Worm (Caenorhabditis elegans) whole organism, L4 larva: ENCODE measurements around the gene ddx-19.

Experiments
- T20F7.1 ChIP-seq: fragments of 200-800 bp; sonication (Bioruptor generic); optimal IDR thresholded peaks from 2 replicates; lab custom pipeline; 2018; ENCODE audit warnings: mild to moderate bottlenecking, missing genetic modification characterization, missing compliant biosample characterization
- Y5F2A.4 ChIP-seq: fragments of 200-800 bp; sonication (Bioruptor generic); optimal IDR thresholded peaks from 2 replicates; lab custom pipeline; 2018; ENCODE audit warnings: mild to moderate bottlenecking, missing genetic modification characterization, missing compliant biosample characterization
- Y75B8A.6 ChIP-seq: fragments of 200-800 bp; sonication (Bioruptor generic); IDR thresholded peaks from 2 replicates; pipeline ENCODE4 v1.3.6; 2022; ENCODE audit warnings: missing genetic modification reagents, missing genetic modification characterization, missing compliant biosample characterization
- aha-1 ChIP-seq: fragments of 150-350 bp; peaks from one replicate; lab custom pipeline; 2014; ENCODE audit warnings: missing biosample characterization, missing genetic modification characterization
- ceh-28 ChIP-seq: fragments of 150-350 bp; optimal IDR thresholded peaks from 2 replicates; lab custom pipeline; 2014; ENCODE audit warnings: missing biosample characterization, missing genetic modification reagents, missing genetic modification characterization
- ceh-32 ChIP-seq: sonication (generic microtip); optimal IDR thresholded peaks from 2 replicates; lab custom pipeline; 2016; ENCODE audit warnings: mild to moderate bottlenecking, missing genetic modification characterization, missing compliant biosample characterization; ENCODE audit not compliant: poor library complexity
- ceh-44 ChIP-seq: fragments of 200-800 bp; sonication (Bioruptor generic); IDR thresholded peaks from 2 replicates; pipeline ENCODE4 v1.3.6; 2022; ENCODE audit warnings: missing genetic modification reagents, missing genetic modification characterization, missing compliant biosample characterization
- ces-1 ChIP-seq: fragments of 150-350 bp; sonication (generic microtip); optimal IDR thresholded peaks from 4 replicates; lab custom pipeline; 2014; ENCODE audit warnings: missing biosample characterization, missing genetic modification reagents, missing genetic modification characterization
- cey-2 ChIP-seq: sonication (generic microtip); optimal IDR thresholded peaks from 3 replicates; lab custom pipeline; 2017; ENCODE audit warnings: missing genetic modification characterization, mild to moderate bottlenecking, missing compliant biosample characterization, antibody characterized with exemption, borderline replicate concordance; ENCODE audit not compliant: insufficient read depth
- daf-16 ChIP-seq, 3 experiments: sonication (generic microtip); optimal IDR thresholded peaks; 2 replicates each; lab custom pipeline; 2016 to 2017; ENCODE audit warnings: missing genetic modification characterization in 3 of 3, missing genetic modification reagents in 3 of 3, mild to moderate bottlenecking in 2 of 3, missing compliant biosample characterization in 2 of 3, missing biosample characterization in 1 of 3, moderate library complexity in 1 of 3
- dmd-6 ChIP-seq: fragments of 200-800 bp; sonication (Bioruptor generic); IDR thresholded peaks from 2 replicates; pipeline ENCODE4 v1.3.6; 2022; ENCODE audit warnings: missing genetic modification reagents, missing genetic modification characterization, missing compliant biosample characterization
- dmd-8 ChIP-seq: fragments of 200-800 bp; sonication (Bioruptor generic); IDR thresholded peaks from 2 replicates; pipeline ENCODE4 v1.3.6; 2022; ENCODE audit warnings: missing genetic modification characterization, missing compliant biosample characterization
- fos-1 ChIP-seq: fragments of 150-350 bp; optimal IDR thresholded peaks from 2 replicates; lab custom pipeline; 2014; ENCODE audit warnings: missing biosample characterization, missing genetic modification characterization
- hlh-11 ChIP-seq: fragments of 200-800 bp; sonication (Bioruptor generic); optimal IDR thresholded peaks from 2 replicates; lab custom pipeline; 2018; ENCODE audit warnings: mild to moderate bottlenecking, missing genetic modification characterization, missing compliant biosample characterization
- hlh-30 ChIP-seq: sonication (generic microtip); optimal IDR thresholded peaks from 2 replicates; lab custom pipeline; 2017; ENCODE audit warnings: antibody characterized with exemption, mild to moderate bottlenecking, missing genetic modification characterization, missing compliant biosample characterization; ENCODE audit not compliant: insufficient read depth
- hmg-1.1 ChIP-seq: fragments of 200-800 bp; sonication (Bioruptor generic); IDR thresholded peaks from 2 replicates; pipeline ENCODE4 v1.3.6; 2022; ENCODE audit warnings: missing genetic modification reagents, missing genetic modification characterization, missing compliant biosample characterization
- lim-7 ChIP-seq: fragments of 200-800 bp; sonication (Bioruptor generic); IDR thresholded peaks from 2 replicates; pipeline ENCODE4 v1.3.6; 2022; ENCODE audit warnings: missing genetic modification characterization, missing compliant biosample characterization
- lin-1 ChIP-seq: fragments of 200-800 bp; sonication (Bioruptor generic); IDR thresholded peaks from 2 replicates; pipeline ENCODE4 v1.3.6; 2022; ENCODE audit warnings: missing genetic modification reagents, missing genetic modification characterization, missing compliant biosample characterization
- lsy-2 ChIP-seq, 2 experiments: fragments of 150-350 bp in 1 of 2; sonication (generic microtip) in 1 of 2; optimal IDR thresholded peaks; 2 replicates each; lab custom pipeline; 2014 to 2017; ENCODE audit warnings: missing biosample characterization in 2 of 2, missing genetic modification characterization in 2 of 2
- mdl-1 ChIP-seq, 2 experiments: fragments of 150-350 bp in 1 of 2; sonication (generic microtip) in 1 of 2; optimal IDR thresholded peaks; 2 replicates each; lab custom pipeline; 2014 to 2017; ENCODE audit warnings: missing biosample characterization in 2 of 2, missing genetic modification characterization in 2 of 2
- mdt-29 ChIP-seq: fragments of 200-800 bp; sonication (Bioruptor generic); IDR thresholded peaks from 2 replicates; pipeline ENCODE4 v1.3.6; 2022; ENCODE audit warnings: missing genetic modification reagents, missing genetic modification characterization, missing compliant biosample characterization
- mes-2 ChIP-seq: sonication (generic microtip); optimal IDR thresholded peaks from 2 replicates; lab custom pipeline; 2016; ENCODE audit warnings: missing genotype, mild to moderate bottlenecking, missing genetic modification characterization, missing compliant biosample characterization; ENCODE audit not compliant: poor library complexity, severe bottlenecking
- mxl-3 ChIP-seq: fragments of 200-800 bp; sonication (Bioruptor generic); optimal IDR thresholded peaks from 2 replicates; lab custom pipeline; 2018; ENCODE audit warnings: mild to moderate bottlenecking, missing genetic modification characterization, missing compliant biosample characterization
- nhr-10 ChIP-seq: fragments of 150-350 bp; optimal IDR thresholded peaks from 2 replicates; lab custom pipeline; 2014; ENCODE audit warnings: missing biosample characterization, missing genetic modification characterization
- nhr-25 ChIP-seq: sonication (generic microtip); optimal IDR thresholded peaks from 2 replicates; lab custom pipeline; 2017; ENCODE audit warnings: missing genetic modification characterization, mild to moderate bottlenecking, missing compliant biosample characterization, antibody characterized with exemption, moderate library complexity, borderline replicate concordance; ENCODE audit not compliant: insufficient read depth
- nhr-28 ChIP-seq: fragments of 150-350 bp; optimal IDR thresholded peaks from 2 replicates; lab custom pipeline; 2014; ENCODE audit warnings: missing biosample characterization, missing genetic modification characterization
- nhr-41 ChIP-seq: fragments of 200-800 bp; sonication (Bioruptor generic); IDR thresholded peaks from 2 replicates; pipeline ENCODE4 v1.3.6; 2022; ENCODE audit warnings: missing genetic modification reagents, missing genetic modification characterization, missing compliant biosample characterization
- nhr-42 ChIP-seq: fragments of 200-800 bp; sonication (Bioruptor generic); IDR thresholded peaks from 2 replicates; pipeline ENCODE4 v1.3.6; 2022; ENCODE audit warnings: missing genetic modification characterization, missing compliant biosample characterization
- nhr-48 ChIP-seq: sonication (generic microtip); optimal IDR thresholded peaks from 2 replicates; lab custom pipeline; 2016; ENCODE audit warnings: mild to moderate bottlenecking, missing genetic modification characterization, missing compliant biosample characterization
- nhr-6 ChIP-seq: fragments of 150-350 bp; optimal IDR thresholded peaks from 2 replicates; lab custom pipeline; 2014; ENCODE audit warnings: missing biosample characterization, missing genetic modification characterization
- nhr-77 ChIP-seq: fragments of 150-350 bp; optimal IDR thresholded peaks from 2 replicates; lab custom pipeline; 2014; ENCODE audit warnings: missing biosample characterization, missing genetic modification characterization
- pqm-1 ChIP-seq: sonication (generic microtip); optimal IDR thresholded peaks from 2 replicates; lab custom pipeline; 2017; ENCODE audit warnings: missing biosample characterization, missing genetic modification characterization
- skn-1 ChIP-seq: fragments of 150-350 bp; optimal IDR thresholded peaks from 2 replicates; lab custom pipeline; 2014; ENCODE audit warnings: missing biosample characterization, missing genetic modification characterization
- tra-1 ChIP-seq: fragments of 200-800 bp; sonication (Bioruptor generic); IDR thresholded peaks from 2 replicates; pipeline ENCODE4 v1.3.6; 2022; ENCODE audit warnings: missing genetic modification reagents, missing genetic modification characterization, missing compliant biosample characterization
- unc-39 ChIP-seq: sonication (generic microtip); optimal IDR thresholded peaks from 2 replicates; lab custom pipeline; 2017; ENCODE audit warnings: missing biosample characterization, missing genetic modification characterization
- ztf-7 ChIP-seq: fragments of 150-350 bp; optimal IDR thresholded peaks from 2 replicates; lab custom pipeline; 2014; ENCODE audit warnings: missing biosample characterization, missing genetic modification characterization

ddx-19 gene

ce11 chrII:8917339-8917738 lies 32.6 kb downstream of the ddx-19 start:
- no peak for TF ChIP-seq mdl-1 (tag; optimal IDR thresholded peaks at IDR 0.05; lab: Kevin White, UChicago)
- TF ChIP-seq fos-1 (tag; lab: Kevin White, UChicago) = no peak
- TF ChIP-seq lim-7 (GFP tag; lab: Robert Waterston, UW) = no peak
- no peak for TF ChIP-seq nhr-42
- no peak for TF ChIP-seq Y5F2A.4 (GFP tag; lab: Kevin White, UChicago)
- TF ChIP-seq ces-1 = no peak
- TF ChIP-seq cey-2 (tag; lab: Kevin White, UChicago) = no peak
- TF ChIP-seq dmd-8 = no peak
- TF ChIP-seq lsy-2 (tag; optimal IDR thresholded peaks at IDR 0.05; lab: Kevin White, UChicago) = no peak
- TF ChIP-seq pqm-1 = peak; percentile 6
- TF ChIP-seq nhr-10 (tag; lab: Kevin White, UChicago) = no peak
- no peak for TF ChIP-seq mxl-3 (GFP tag; lab: Kevin White, UChicago)
- no peak for TF ChIP-seq nhr-25 (tag; lab: Kevin White, UChicago)
- TF ChIP-seq dmd-6 (GFP tag; lab: Robert Waterston, UW) = no peak
- TF ChIP-seq hmg-1.1 (GFP tag; lab: Robert Waterston, UW) = no peak
- TF ChIP-seq T20F7.1 (GFP tag; lab: Kevin White, UChicago) = no peak
- TF ChIP-seq unc-39 (tag; lab: Kevin White, UChicago) = no peak
- no peak for TF ChIP-seq mdt-29 (GFP tag; lab: Robert Waterston, UW)
- TF ChIP-seq nhr-48 (tag; lab: Kevin White, UChicago) = no peak
- TF ChIP-seq nhr-28 = peak; percentile 65
- no peak for TF ChIP-seq daf-16 (GFP tag; optimal IDR thresholded peaks at IDR 0.05; lab: Kevin White, UChicago)
- TF ChIP-seq daf-16 (tag; optimal IDR thresholded peaks at IDR 0.05; lab: Kevin White, UChicago) = peak; percentile 54
- TF ChIP-seq nhr-77 (tag; lab: Kevin White, UChicago) = peak; percentile 19
- no peak for TF ChIP-seq lin-1 (GFP tag; lab: Robert Waterston, UW)
- no peak for TF ChIP-seq ceh-28
- TF ChIP-seq skn-1 (tag; lab: Kevin White, UChicago) = no peak
- no peak for TF ChIP-seq mes-2 (tag; lab: Kevin White, UChicago)

ce11 chrII:8920315-8920714 lies 35.6 kb downstream of the ddx-19 start:
- TF ChIP-seq pqm-1 (no peak), T20F7.1 (GFP tag; lab: Kevin White, UChicago) (no peak), nhr-25 (tag; lab: Kevin White, UChicago) (no peak)

- no peak for TF ChIP-seq Y75B8A.6 (GFP tag; lab: Robert Waterston, UW)
- no peak for TF ChIP-seq nhr-42
- TF ChIP-seq ces-1 = peak; percentile 3
- no peak for TF ChIP-seq tra-1 (GFP tag; lab: Robert Waterston, UW)
- TF ChIP-seq skn-1 (tag; lab: Kevin White, UChicago) = no peak
Observed at ce11 chrII:8920955-8921354, 36.3 kb downstream of the ddx-19 start.

- no peak for TF ChIP-seq mdl-1 (tag; optimal IDR thresholded peaks at IDR 0.05; lab: Kevin White, UChicago)
- no peak for TF ChIP-seq ceh-44 (GFP tag; lab: Robert Waterston, UW)
- TF ChIP-seq daf-16 (GFP tag; optimal IDR thresholded peaks at IDR 0.05; lab: Kevin White, UChicago) = no peak
- TF ChIP-seq daf-16 (tag; optimal IDR thresholded peaks at IDR 0.05; lab: Kevin White, UChicago) = no peak
- no peak for TF ChIP-seq ceh-32 (tag; lab: Kevin White, UChicago)
- TF ChIP-seq aha-1 (tag; lab: Kevin White, UChicago) = peak; percentile 89
Observed at ce11 chrII:8921456-8921855, 36.8 kb downstream of the ddx-19 start.

ce11 chrII:8922140-8922539 lies 37.4 kb downstream of the ddx-19 start, which contains the start of gene B0457.6:
Gene B0457.6 (plus strand): TSS chrII:8922423.
- no peak for TF ChIP-seq ztf-7 (tag; lab: Kevin White, UChicago)
- peak; percentile 48 for TF ChIP-seq hlh-11 (tag; lab: Kevin White, UChicago)
- TF ChIP-seq nhr-6 (tag; lab: Kevin White, UChicago) = no peak
- TF ChIP-seq nhr-41 (GFP tag; lab: Robert Waterston, UW) = 0 out of 2 replicates have a peak, but pooled peaks have one; percentile 15
- TF ChIP-seq hmg-1.1 (GFP tag; lab: Robert Waterston, UW) = peak; percentile 54; the same call in 1 of the 2 replicates
- TF ChIP-seq nhr-28 = peak; percentile 45
- TF ChIP-seq dmd-6 (GFP tag; lab: Robert Waterston, UW) = peak; percentile 47; the same call in 1 of the 2 replicates
- TF ChIP-seq lsy-2 (tag; optimal IDR thresholded peaks at IDR 0.05; lab: Kevin White, UChicago) = peak in 1 of 2 experiments; percentile 37
- peak; percentile 9 for TF ChIP-seq hlh-30
- peak; percentile 90 for TF ChIP-seq pqm-1
